Fruit fly (Drosophila melanogaster): ENCODE data around the gene CG6321.

The CG6321 gene

DNA sequence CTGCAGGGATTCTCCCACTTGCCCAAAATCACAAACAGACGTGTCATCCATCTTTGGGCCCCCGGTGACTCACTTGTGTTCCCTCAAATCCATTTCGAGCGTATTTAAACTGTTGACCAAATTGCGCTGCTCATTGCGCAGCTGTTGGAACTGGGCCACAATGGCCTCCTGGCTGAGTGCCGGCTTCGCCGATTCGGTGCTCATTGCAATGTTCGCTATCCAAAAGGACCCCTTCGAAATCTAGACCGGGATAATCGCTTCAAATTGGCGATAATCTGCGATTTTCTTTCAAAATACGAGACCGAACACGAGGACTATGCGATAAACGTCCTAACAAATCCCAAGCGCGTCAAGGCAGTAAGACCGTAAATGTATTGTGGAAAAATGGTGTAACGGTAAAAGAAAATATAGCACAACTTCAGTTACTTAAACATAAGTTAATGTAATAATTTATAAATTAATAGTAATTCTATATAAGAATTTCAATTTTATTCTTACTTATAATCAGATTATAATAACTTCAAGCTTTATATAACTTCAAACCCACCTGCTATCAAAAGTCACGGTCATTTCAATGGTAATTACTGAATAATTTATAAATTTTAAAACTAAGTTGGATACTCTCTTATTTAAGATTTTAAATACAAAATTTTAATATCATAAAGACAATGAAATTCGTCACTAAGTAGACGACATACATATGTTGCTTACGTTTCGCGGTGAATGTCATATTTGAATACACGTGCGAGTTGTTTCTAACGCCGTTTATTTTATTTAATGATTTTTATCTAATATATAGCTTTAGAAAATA lies 13.2 kb upstream of the CG6321 start, which contains the start of the genes Pfdn2 and Noc1 (continued):
- peak; percentile 53 for TF ChIP-seq fd3F (GFP tag; optimal IDR thresholded peaks at IDR 0.05)
- TF ChIP-seq az2 (GFP tag; optimal IDR thresholded peaks at IDR 0.05), result peak; percentile 61
- TF ChIP-seq CG16815 (GFP tag; optimal IDR thresholded peaks at IDR 0.05), result peak; percentile 26
- TF ChIP-seq CG34422 (GFP tag; IDR thresholded peaks at IDR 0.05), result peak; percentile 35; the same call in 1 of the 3 replicates
- no peak for TF ChIP-seq tap (tag; optimal IDR thresholded peaks at IDR 0.05)
- peak; percentile 39; the same call in 1 of the 2 replicates for TF ChIP-seq wdn (GFP tag; IDR thresholded peaks at IDR 0.05)
- TF ChIP-seq CG2120 (GFP tag; optimal IDR thresholded peaks at IDR 0.05), result peak; percentile 70
- no peak for TF ChIP-seq otp (GFP tag; IDR thresholded peaks at IDR 0.05)
- no peak; the same call in 2 of the 3 replicates for TF ChIP-seq croc (GFP tag; conservative IDR thresholded peaks at IDR 0.05)
- TF ChIP-seq Mad (GFP tag; optimal IDR thresholded peaks at IDR 0.05), result no peak
- TF ChIP-seq vvl (GFP tag; IDR thresholded peaks at IDR 0.05), result peak; percentile 26; the same call in 1 of the 2 replicates
- no peak for TF ChIP-seq scrt (GFP tag; optimal IDR thresholded peaks at IDR 0.05)
- TF ChIP-seq ems (GFP tag; optimal IDR thresholded peaks at IDR 0.05), result no peak
- no peak for TF ChIP-seq CG43689 (GFP tag; IDR thresholded peaks at IDR 0.05)
- TF ChIP-seq slou (GFP tag; optimal IDR thresholded peaks at IDR 0.05), result no peak
- no peak for TF ChIP-seq ken (GFP tag; IDR thresholded peaks at IDR 0.05)
- TF ChIP-seq Camta (GFP tag; optimal IDR thresholded peaks at IDR 0.05), result no peak
- no peak for TF ChIP-seq jing (GFP tag; optimal IDR thresholded peaks at IDR 0.05)
- TF ChIP-seq Atf6 (GFP tag; IDR thresholded peaks at IDR 0.05), result no peak
- TF ChIP-seq Dref (GFP tag; IDR thresholded peaks at IDR 0.05), result no peak
- TF ChIP-seq CG15269 (tag; optimal IDR thresholded peaks at IDR 0.05), result no peak
- no peak for TF ChIP-seq Abd-B (GFP tag; optimal IDR thresholded peaks at IDR 0.05)
- no peak for TF ChIP-seq sc (optimal IDR thresholded peaks at IDR 0.05)
- no peak for TF ChIP-seq sc (GFP tag; optimal IDR thresholded peaks at IDR 0.05)
- TF ChIP-seq Hsf (GFP tag; optimal IDR thresholded peaks at IDR 0.05), result peak; percentile 54
- no peak for TF ChIP-seq CG11696 (GFP tag; IDR thresholded peaks at IDR 0.05)
- 0 out of 3 replicates have a peak, but pooled peaks have one; percentile 12 for TF ChIP-seq vnd (GFP tag; IDR thresholded peaks at IDR 0.05; ENCODE audit: partially characterized antibody)
- TF ChIP-seq CG12299 (tag; optimal IDR thresholded peaks at IDR 0.05), result peak; percentile 25
- TF ChIP-seq Bdp1 (GFP tag; optimal IDR thresholded peaks at IDR 0.05), result no peak
- TF ChIP-seq CG3163 (GFP tag; optimal IDR thresholded peaks at IDR 0.05), result no peak
- TF ChIP-seq CG1233 (GFP tag; optimal IDR thresholded peaks at IDR 0.05), result no peak
- peak; percentile 37 for TF ChIP-seq pzg (GFP tag; optimal IDR thresholded peaks at IDR 0.05)
- TF ChIP-seq sens (GFP tag), result no peak
- TF ChIP-seq HmgD (GFP tag; optimal IDR thresholded peaks at IDR 0.05), result no peak
- peak; percentile 15 for TF ChIP-seq pum (GFP tag; optimal IDR thresholded peaks at IDR 0.05)
- no peak for TF ChIP-seq gce (GFP tag; IDR thresholded peaks at IDR 0.05)
- no peak for TF ChIP-seq ATbp (GFP tag; optimal IDR thresholded peaks at IDR 0.05)
- no peak for TF ChIP-seq bcd (GFP tag; optimal IDR thresholded peaks at IDR 0.05)
- TF ChIP-seq Dip2 (GFP tag; IDR thresholded peaks at IDR 0.05), result no peak
- peak; percentile 60 for TF ChIP-seq CG10267 (tag; optimal IDR thresholded peaks at IDR 0.05)
- TF ChIP-seq yki (optimal IDR thresholded peaks at IDR 0.05), result no peak
- TF ChIP-seq CG9727 (GFP tag; optimal IDR thresholded peaks at IDR 0.05), result peak; percentile 39
- peak; percentile 31 for TF ChIP-seq CG9437 (GFP tag; optimal IDR thresholded peaks at IDR 0.05)
- no peak for TF ChIP-seq tx (GFP tag; optimal IDR thresholded peaks at IDR 0.05)
- no peak for TF ChIP-seq wek (GFP tag; optimal IDR thresholded peaks at IDR 0.05)
- peak; percentile 43 for TF ChIP-seq mam (GFP tag; optimal IDR thresholded peaks at IDR 0.05)
- no peak for TF ChIP-seq gsb (GFP tag; IDR thresholded peaks at IDR 0.05)
- no peak for TF ChIP-seq PHDP (tag; optimal IDR thresholded peaks at IDR 0.05)
- no peak for TF ChIP-seq CG11456 (GFP tag; IDR thresholded peaks at IDR 0.05)
- TF ChIP-seq maf-S (GFP tag; optimal IDR thresholded peaks at IDR 0.05), result no peak
- TF ChIP-seq CG3726 (GFP tag; IDR thresholded peaks at IDR 0.05), result no peak

Measured in whole organism, embryonic.